Fruit fly (Drosophila melanogaster): Measurements from ENCODE around the gene atms.

DNA sequence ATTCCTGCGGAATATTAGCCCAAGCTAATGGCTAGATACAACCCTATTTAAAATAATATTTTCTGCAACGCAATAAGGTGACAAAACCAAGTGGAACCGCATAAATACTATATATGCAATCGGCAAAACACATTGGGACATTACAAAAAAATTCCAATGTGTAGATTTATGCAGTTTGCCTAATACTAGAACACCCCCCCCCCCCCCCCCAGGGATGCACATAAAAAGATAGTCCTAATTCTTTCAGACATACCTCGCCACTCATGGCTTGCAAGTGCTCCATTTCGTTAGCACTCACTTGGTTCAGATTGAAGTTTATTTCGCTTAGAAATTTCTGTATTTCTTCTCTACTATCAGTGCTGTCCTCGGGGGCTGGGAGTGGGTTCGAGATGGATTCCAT lies 4.3 kb upstream of the atms start:
- no peak for TF ChIP-seq lola (GFP tag; optimal IDR thresholded peaks at IDR 0.05)
- TF ChIP-seq pan (optimal IDR thresholded peaks at IDR 0.05), result no peak
- TF ChIP-seq Dfd (GFP tag; optimal IDR thresholded peaks at IDR 0.05), result peak; percentile 80
- no peak for TF ChIP-seq Abd-B (GFP tag; optimal IDR thresholded peaks at IDR 0.05)
- no peak for TF ChIP-seq h (GFP tag; optimal IDR thresholded peaks at IDR 0.05)
- no peak for TF ChIP-seq brk (GFP tag; optimal IDR thresholded peaks at IDR 0.05)
- no peak for TF ChIP-seq Jra (GFP tag; optimal IDR thresholded peaks at IDR 0.05)
- no peak for TF ChIP-seq usp (GFP tag; optimal IDR thresholded peaks at IDR 0.05)
